Worm (Caenorhabditis elegans): ENCODE data around the gene daf-9.

The daf-9 gene

ce11 chrX:6240640-6241033 is 43.9 kb downstream of the daf-9 start, which contains the start of gene got-2.2:
Gene got-2.2 (plus strand): TSS chrX:6240983.
- no peak for TF ChIP-seq flt-1 (GFP tag; IDR thresholded peaks at IDR 0.05)
- TF ChIP-seq B0310.2 (tag; optimal IDR thresholded peaks at IDR 0.05): no peak
- TF ChIP-seq ets-7 (tag; optimal IDR thresholded peaks at IDR 0.05): no peak

ce11 chrX:6245499-6245898 is 48.8 kb downstream of the daf-9 start:
- TF ChIP-seq hmbx-1 (tag; optimal IDR thresholded peaks at IDR 0.05) (no peak), flt-1 (GFP tag; IDR thresholded peaks at IDR 0.05) (no peak), ets-7 (tag; optimal IDR thresholded peaks at IDR 0.05) (no peak), sea-1 (GFP tag; conservative IDR thresholded peaks at IDR 0.05) (no peak), hmg-4 (GFP tag; optimal IDR thresholded peaks at IDR 0.05) (no peak)

- no peak for TF ChIP-seq tbx-11 (GFP tag; IDR thresholded peaks at IDR 0.05)
Observed at ce11 chrX:6247013-6247412, 50.3 kb downstream of the daf-9 start.

ce11 chrX:6247869-6248268 is 51.1 kb downstream of the daf-9 start:
- TF ChIP-seq tbx-37 (GFP tag; conservative IDR thresholded peaks at IDR 0.05) (no peak), ceh-13 (GFP tag; optimal IDR thresholded peaks at IDR 0.05) (no peak)

ce11 chrX:6248778-6249658 is 52.3 kb downstream of the daf-9 start:
- no peak for TF ChIP-seq ets-7 (tag; optimal IDR thresholded peaks at IDR 0.05)
- TF ChIP-seq ceh-13 (GFP tag; optimal IDR thresholded peaks at IDR 0.05): no peak

ce11 chrX:6250272-6250752 is 53.6 kb downstream of the daf-9 start:
- TF ChIP-seq tbx-11 (GFP tag; IDR thresholded peaks at IDR 0.05) (no peak), ceh-13 (GFP tag; optimal IDR thresholded peaks at IDR 0.05) (no peak), ceh-36 (tag; optimal IDR thresholded peaks at IDR 0.05) (no peak), sea-1 (GFP tag; conservative IDR thresholded peaks at IDR 0.05) (no peak), tra-4 (tag; optimal IDR thresholded peaks at IDR 0.05) (no peak), tbx-37 (GFP tag; conservative IDR thresholded peaks at IDR 0.05) (no peak), flt-1 (GFP tag; IDR thresholded peaks at IDR 0.05) (no peak), F13C5.2 (tag; optimal IDR thresholded peaks at IDR 0.05) (no peak), ets-7 (tag; optimal IDR thresholded peaks at IDR 0.05) (no peak), hmbx-1 (tag; optimal IDR thresholded peaks at IDR 0.05) (no peak), B0310.2 (tag; optimal IDR thresholded peaks at IDR 0.05) (no peak), scrt-1 (GFP tag; IDR thresholded peaks at IDR 0.05) (no peak), pes-1 (GFP tag; IDR thresholded peaks at IDR 0.05) (no peak), ama-1 (optimal IDR thresholded peaks at IDR 0.05) (no peak), aly-1 (tag; optimal IDR thresholded peaks at IDR 0.05) (no peak), hnd-1 (tag; optimal IDR thresholded peaks at IDR 0.05) (no peak), hmg-4 (GFP tag; optimal IDR thresholded peaks at IDR 0.05) (no peak)
